Fruit fly (Drosophila melanogaster) whole organism, prepupa: ENCODE data around the gene Mst84Dd.

Experiments used
- Blimp-1 ChIP-seq: fragments of 200-800 bp; sonication (Bioruptor generic); optimal IDR thresholded peaks from 3 replicates; lab custom pipeline; 2017; ENCODE audit warnings: missing biosample characterization, missing genetic modification characterization, mild to moderate bottlenecking, moderate library complexity, missing genetic modification reagents
- CG10631 ChIP-seq: fragments of 200-800 bp; sonication (Bioruptor generic); optimal IDR thresholded peaks from 2 replicates; lab custom pipeline; 2016; ENCODE audit warnings: missing biosample characterization, missing genetic modification characterization
- CG10669 ChIP-seq: fragments of 200-800 bp; sonication (Bioruptor generic); optimal IDR thresholded peaks from 3 replicates; lab custom pipeline; 2018; ENCODE audit warnings: missing biosample characterization, mild to moderate bottlenecking, missing genetic modification characterization, moderate library complexity
- CG11762 ChIP-seq: fragments of 200-800 bp; sonication (Bioruptor generic); optimal IDR thresholded peaks from 3 replicates; lab custom pipeline; 2016; ENCODE audit warnings: missing biosample characterization, missing genetic modification characterization; ENCODE audit not compliant: insufficient read depth
- CG15336 ChIP-seq: fragments of 200-800 bp; sonication (Bioruptor generic); IDR thresholded peaks from 2 replicates; pipeline ENCODE4 v1.3.6; 2022; ENCODE audit warnings: missing biosample characterization, missing genetic modification characterization
- CG3032 ChIP-seq: fragments of 200-800 bp; optimal IDR thresholded peaks from 2 replicates; lab custom pipeline; 2019; ENCODE audit warnings: missing biosample characterization, mild to moderate bottlenecking, missing genetic modification characterization, moderate library complexity
- CG31627 ChIP-seq: fragments of 200-800 bp; sonication (Bioruptor generic); optimal IDR thresholded peaks from 3 replicates; lab custom pipeline; 2016; ENCODE audit warnings: missing biosample characterization, missing genetic modification characterization
- CG32006 ChIP-seq: fragments of 200-800 bp; sonication (Bioruptor generic); optimal IDR thresholded peaks from 3 replicates; lab custom pipeline; 2017; ENCODE audit warnings: missing biosample characterization, mild to moderate bottlenecking, missing genetic modification characterization
- CG34406 ChIP-seq: fragments of 200-800 bp; sonication (Bioruptor generic); optimal IDR thresholded peaks from 3 replicates; lab custom pipeline; 2016; ENCODE audit warnings: missing biosample characterization, missing genetic modification characterization
- CG3919 ChIP-seq: fragments of 200-800 bp; sonication (Bioruptor generic); optimal IDR thresholded peaks from 3 replicates; lab custom pipeline; 2016; ENCODE audit warnings: missing biosample characterization, missing genetic modification characterization
- CG4318 ChIP-seq: fragments of 200-800 bp; sonication (Bioruptor generic); optimal IDR thresholded peaks from 3 replicates; lab custom pipeline; 2017; ENCODE audit warnings: missing biosample characterization, mild to moderate bottlenecking, missing genetic modification characterization
- CG6276 ChIP-seq: fragments of 200-800 bp; sonication (Bioruptor generic); optimal IDR thresholded peaks from 2 replicates; lab custom pipeline; 2017; ENCODE audit warnings: missing biosample characterization, mild to moderate bottlenecking, missing genetic modification characterization
- CG6854 ChIP-seq: fragments of 200-800 bp; sonication (Bioruptor generic); optimal IDR thresholded peaks from 2 replicates; lab custom pipeline; 2017; ENCODE audit warnings: missing biosample characterization, mild to moderate bottlenecking, missing genetic modification characterization
- CG8319 ChIP-seq: fragments of 200-800 bp; sonication (Bioruptor generic); optimal IDR thresholded peaks from 3 replicates; lab custom pipeline; 2016; ENCODE audit warnings: missing biosample characterization, missing genetic modification characterization
- CG8632 ChIP-seq: fragments of 200-800 bp; sonication (Bioruptor generic); optimal IDR thresholded peaks from 3 replicates; lab custom pipeline; 2016; ENCODE audit warnings: missing biosample characterization, missing genetic modification characterization
- CG9139 ChIP-seq: fragments of 200-800 bp; sonication (Bioruptor generic); optimal IDR thresholded peaks from 3 replicates; lab custom pipeline; 2017; ENCODE audit warnings: missing biosample characterization, mild to moderate bottlenecking, missing genetic modification characterization
- Eip75B ChIP-seq: fragments of 200-800 bp; sonication (Bioruptor generic); optimal IDR thresholded peaks from 3 replicates; lab custom pipeline; 2016; ENCODE audit warnings: missing biosample characterization, missing genetic modification characterization
- Eip93F ChIP-seq: fragments of 200-800 bp; sonication (Bioruptor generic); optimal IDR thresholded peaks from 2 replicates; lab custom pipeline; 2016; ENCODE audit warnings: missing biosample characterization, mild to moderate bottlenecking, missing genetic modification characterization
- Ets21C ChIP-seq: fragments of 200-800 bp; sonication (Bioruptor generic); optimal IDR thresholded peaks from 3 replicates; lab custom pipeline; 2016; ENCODE audit warnings: missing biosample characterization, missing genetic modification characterization
- Ets96B ChIP-seq: fragments of 200-800 bp; optimal IDR thresholded peaks from 2 replicates; lab custom pipeline; 2019; ENCODE audit warnings: missing biosample characterization, mild to moderate bottlenecking, missing genetic modification characterization, moderate library complexity
- Hr4 ChIP-seq: fragments of 200-800 bp; sonication (Bioruptor generic); optimal IDR thresholded peaks from 3 replicates; lab custom pipeline; 2016; ENCODE audit warnings: missing biosample characterization, missing genetic modification characterization
- Lpt ChIP-seq: fragments of 200-800 bp; sonication (Bioruptor generic); optimal IDR thresholded peaks from 3 replicates; lab custom pipeline; 2016; ENCODE audit warnings: missing biosample characterization, missing genetic modification characterization
- Smox ChIP-seq: fragments of 200-800 bp; sonication (Bioruptor generic); optimal IDR thresholded peaks from 3 replicates; lab custom pipeline; 2016; ENCODE audit warnings: missing biosample characterization, missing genetic modification characterization
- Sox15 ChIP-seq: fragments of 200-800 bp; sonication (Bioruptor generic); optimal IDR thresholded peaks from 3 replicates; lab custom pipeline; 2016; ENCODE audit warnings: missing biosample characterization, missing genetic modification characterization
- achi ChIP-seq: fragments of 200-800 bp; sonication (Bioruptor generic); optimal IDR thresholded peaks from 3 replicates; lab custom pipeline; 2016; ENCODE audit warnings: missing biosample characterization, missing genetic modification characterization
- cyc ChIP-seq: fragments of 200-800 bp; sonication (Bioruptor generic); optimal IDR thresholded peaks from 3 replicates; lab custom pipeline; 2016; ENCODE audit warnings: missing biosample characterization, missing genetic modification characterization
- dac ChIP-seq: fragments of 200-800 bp; sonication (Bioruptor generic); optimal IDR thresholded peaks from 2 replicates; lab custom pipeline; 2017; ENCODE audit warnings: missing biosample characterization, mild to moderate bottlenecking, missing genetic modification characterization
- dsx ChIP-seq: fragments of 200-800 bp; optimal IDR thresholded peaks from 3 replicates; lab custom pipeline; 2019; ENCODE audit warnings: missing biosample characterization, mild to moderate bottlenecking, missing genetic modification characterization, moderate library complexity; ENCODE audit not compliant: poor library complexity, severe bottlenecking
- eg ChIP-seq: fragments of 200-800 bp; sonication (Bioruptor generic); IDR thresholded peaks from 3 replicates; pipeline ENCODE4 v1.3.6; 2022; ENCODE audit warnings: missing biosample characterization, missing genetic modification characterization
- fd85E ChIP-seq: fragments of 200-800 bp; sonication (Bioruptor generic); optimal IDR thresholded peaks from 3 replicates; lab custom pipeline; 2016; ENCODE audit warnings: missing biosample characterization, missing genetic modification characterization
- fkh ChIP-seq: fragments of 200-800 bp; sonication (Bioruptor generic); optimal IDR thresholded peaks from 3 replicates; lab custom pipeline; 2017; ENCODE audit warnings: missing biosample characterization, mild to moderate bottlenecking, missing genetic modification characterization, moderate library complexity
- lz ChIP-seq: fragments of 200-800 bp; sonication (Bioruptor generic); optimal IDR thresholded peaks from 3 replicates; lab custom pipeline; 2016; ENCODE audit warnings: missing biosample characterization, missing genetic modification characterization
- net ChIP-seq: fragments of 200-800 bp; sonication (Bioruptor generic); optimal IDR thresholded peaks from 3 replicates; lab custom pipeline; 2016; ENCODE audit warnings: missing biosample characterization, missing genetic modification characterization
- pdm3 ChIP-seq: fragments of 200-800 bp; sonication (Bioruptor generic); optimal IDR thresholded peaks from 3 replicates; lab custom pipeline; 2016; ENCODE audit warnings: missing biosample characterization, missing genetic modification characterization

The Mst84Dd gene

dm6 chr3R:7363673-7364072 lies at the start of gene Mst84Dd:
Gene Mst84Dd (minus strand): TSS chr3R:7363773.
- TF ChIP-seq lz (no peak), CG10631 (no peak)

- no peak for TF ChIP-seq CG3032
- no peak for TF ChIP-seq CG8319 (GFP tag; lab: Kevin White, UChicago)
- no peak for TF ChIP-seq Blimp-1 (GFP tag; lab: Kevin White, UChicago)
- no peak for TF ChIP-seq CG4318 (GFP tag; lab: Kevin White, UChicago)
- no peak for TF ChIP-seq dac
- TF ChIP-seq Smox (GFP tag; lab: Kevin White, UChicago): no peak
- TF ChIP-seq Sox15 (GFP tag; lab: Kevin White, UChicago): no peak
- TF ChIP-seq CG8632 (GFP tag; lab: Kevin White, UChicago): no peak
- no peak for TF ChIP-seq CG10631
- no peak for TF ChIP-seq Hr4 (GFP tag; lab: Kevin White, UChicago)
- no peak for TF ChIP-seq Ets21C (GFP tag; lab: Kevin White, UChicago)
- no peak for TF ChIP-seq pdm3
- TF ChIP-seq CG15336 (GFP tag; lab: Robert Waterston, UW): no peak
- TF ChIP-seq dsx (GFP tag; lab: Kevin White, UChicago): no peak
- no peak for TF ChIP-seq CG6854 (GFP tag; lab: Kevin White, UChicago)
- no peak for TF ChIP-seq Eip93F
- TF ChIP-seq CG3919 (GFP tag; lab: Kevin White, UChicago): no peak
These were observed 43.0 kb upstream of the Mst84Dd start, which contains the start of gene Ir84a for dm6 chr3R:7406569-7406968. Gene Ir84a (plus strand): TSS chr3R:7406869.

- TF ChIP-seq lz (no peak), Eip75B (GFP tag; lab: Kevin White, UChicago) (no peak), Ets96B (tag; lab: Kevin White, UChicago) (no peak), fd85E (GFP tag; lab: Kevin White, UChicago) (no peak), Lpt (GFP tag; lab: Kevin White, UChicago) (no peak), cyc (GFP tag; lab: Kevin White, UChicago) (no peak), eg (no peak), CG10669 (no peak), Hr4 (GFP tag; lab: Kevin White, UChicago) (no peak), CG32006 (GFP tag; lab: Kevin White, UChicago) (no peak), CG31627 (GFP tag; lab: Kevin White, UChicago) (no peak), CG8319 (GFP tag; lab: Kevin White, UChicago) (no peak), CG6276 (no peak), CG34406 (GFP tag; lab: Kevin White, UChicago) (no peak), achi (GFP tag; lab: Kevin White, UChicago) (no peak)
These were observed 30.5 kb upstream of the Mst84Dd start for dm6 chr3R:7394047-7394446.

DNA sequence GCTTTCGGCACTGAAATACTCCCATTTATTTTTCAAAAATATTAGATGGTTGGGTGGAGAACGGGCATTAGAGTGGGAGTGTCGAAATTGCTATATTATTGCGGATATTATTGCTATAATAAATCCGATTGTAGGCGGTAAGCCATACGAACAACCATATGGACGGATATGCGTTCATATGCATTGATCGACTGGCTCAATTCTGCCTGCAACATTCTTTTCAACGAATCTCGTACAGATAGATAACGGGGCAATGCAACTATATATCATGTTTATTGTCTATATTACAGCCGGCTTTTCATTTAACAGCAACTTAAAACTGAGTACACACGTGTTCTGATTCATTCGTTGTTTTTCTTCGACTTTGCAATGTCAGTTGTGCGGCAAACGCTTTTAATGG lies 27.5 kb upstream of the Mst84Dd start, which contains the start of gene CG42650:
Gene CG42650, plus strand, starts transcription at position 301 of the 400 bp plus-strand sequence.
- TF ChIP-seq CG15336 (GFP tag; lab: Robert Waterston, UW) (no peak), CG3919 (GFP tag; lab: Kevin White, UChicago) (no peak), fkh (GFP tag; lab: Kevin White, UChicago) (no peak), CG11762 (GFP tag; lab: Kevin White, UChicago) (no peak), CG10631 (no peak), Eip75B (GFP tag; lab: Kevin White, UChicago) (no peak), achi (GFP tag; lab: Kevin White, UChicago) (no peak), dac (no peak), net (no peak), pdm3 (no peak), CG8319 (GFP tag; lab: Kevin White, UChicago) (no peak), CG9139 (GFP tag; lab: Kevin White, UChicago) (no peak), dsx (GFP tag; lab: Kevin White, UChicago) (no peak), Ets96B (tag; lab: Kevin White, UChicago) (no peak), Hr4 (GFP tag; lab: Kevin White, UChicago) (no peak)
